Worm (Caenorhabditis elegans): ENCODE data around the gene C31H1.2.

DNA sequence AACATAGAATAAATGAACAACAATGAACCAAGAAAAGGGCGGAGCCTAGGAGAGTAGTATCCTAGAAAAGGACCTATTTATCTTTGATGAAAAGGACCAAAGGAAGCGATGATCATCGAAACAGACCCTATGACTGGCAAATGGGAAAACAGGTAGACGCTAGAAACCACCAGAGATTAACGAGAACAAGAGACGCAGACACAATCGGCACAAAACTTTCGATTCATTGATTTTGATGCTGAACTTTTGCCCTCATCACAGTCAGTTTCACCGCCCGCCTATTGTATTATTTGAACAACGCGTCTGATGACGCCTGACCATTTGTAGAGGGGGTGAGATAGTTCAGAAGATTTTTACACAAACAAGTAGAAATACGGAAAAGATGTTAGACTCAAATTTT is 25.4 kb upstream of the C31H1.2 start:
- TF ChIP-seq snpc-4 (tag; optimal IDR thresholded peaks at IDR 0.05) (no peak), alr-1 (tag; optimal IDR thresholded peaks at IDR 0.05; ENCODE audit: borderline replicate concordance) (no peak), nhr-12 (tag; optimal IDR thresholded peaks at IDR 0.05) (no peak), irx-1 (tag; optimal IDR thresholded peaks at IDR 0.05) (no peak), elt-3 (tag; optimal IDR thresholded peaks at IDR 0.05) (peak in 3 of 6 experiments; percentile 36 to 81 (median 46)), mdl-1 (tag; optimal IDR thresholded peaks at IDR 0.05) (peak in 1 of 2 experiments; percentile 40), ceh-63 (GFP tag; optimal IDR thresholded peaks at IDR 0.05) (no peak), lin-14 (GFP tag; optimal IDR thresholded peaks at IDR 0.05) (peak; percentile 79), mep-1 (tag; optimal IDR thresholded peaks at IDR 0.05) (peak; percentile 38), ceh-82 (tag; optimal IDR thresholded peaks at IDR 0.05) (peak in 1 of 3 experiments; percentile 9), lsy-2 (tag; optimal IDR thresholded peaks at IDR 0.05) (peak in 1 of 2 experiments; percentile 30), pqm-1 (tag; optimal IDR thresholded peaks at IDR 0.05) (no peak)
